Worm (Caenorhabditis elegans) whole organism, L3 larva: ENCODE results near the gene acs-1.

Experiments used
- nhr-12 ChIP-seq: fragments of 150-350 bp; optimal IDR thresholded peaks from 2 replicates; lab custom pipeline; 2014; ENCODE audit warnings: missing biosample characterization, missing genetic modification characterization
- nhr-23 ChIP-seq: fragments of 150-350 bp; optimal IDR thresholded peaks from 2 replicates; lab custom pipeline; 2014; ENCODE audit warnings: missing biosample characterization, missing genetic modification reagents, missing genetic modification characterization
- nhr-237 ChIP-seq: fragments of 150-350 bp; optimal IDR thresholded peaks from 2 replicates; lab custom pipeline; 2014; ENCODE audit warnings: missing biosample characterization, missing genetic modification characterization
- nhr-25 ChIP-seq: sonication (generic microtip); optimal IDR thresholded peaks from 2 replicates; lab custom pipeline; 2017; ENCODE audit warnings: missing biosample characterization, missing genetic modification characterization
- nhr-76 ChIP-seq: fragments of 150-350 bp; sonication (generic microtip); optimal IDR thresholded peaks from 5 replicates; lab custom pipeline; 2014; ENCODE audit warnings: missing biosample characterization, missing genetic modification characterization
- nhr-77 ChIP-seq: fragments of 150-350 bp; optimal IDR thresholded peaks from 2 replicates; lab custom pipeline; 2014; ENCODE audit warnings: missing biosample characterization, missing genetic modification characterization
- snpc-4 ChIP-seq: fragments of 150-350 bp; optimal IDR thresholded peaks from 2 replicates; lab custom pipeline; 2014; ENCODE audit warnings: missing biosample characterization, missing genetic modification characterization
- unc-62 ChIP-seq: fragments of 150-350 bp; sonication (generic microtip); optimal IDR thresholded peaks from 4 replicates; lab custom pipeline; 2014; ENCODE audit warnings: missing biosample characterization, missing genetic modification reagents, missing genetic modification characterization

DNA sequence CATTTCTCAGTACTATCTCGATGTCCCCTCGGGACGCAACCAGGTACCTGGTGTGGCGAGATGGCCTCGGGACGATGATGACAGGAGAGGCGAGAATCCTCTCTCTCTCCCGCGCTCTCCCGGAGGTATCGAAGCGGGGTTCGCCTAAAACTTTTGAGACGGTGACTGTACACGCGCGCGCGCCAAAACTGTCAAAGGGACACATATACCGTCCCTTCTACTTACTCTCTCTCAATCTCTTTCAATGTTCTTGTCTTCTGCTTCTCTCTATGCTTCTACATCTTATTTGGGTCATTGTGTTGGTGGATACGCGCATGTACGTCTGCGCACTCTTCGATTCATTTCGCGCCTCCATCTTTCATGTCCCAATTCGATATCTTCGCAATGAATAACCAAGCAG is 17.1 kb downstream of the acs-1 start:
- TF ChIP-seq unc-62 (GFP tag; lab: Kevin White, UChicago) = no peak
- TF ChIP-seq nhr-23 (tag; lab: Kevin White, UChicago) = peak; percentile 84
- no peak for TF ChIP-seq snpc-4 (tag; lab: Kevin White, UChicago)
- TF ChIP-seq nhr-237 = no peak
- no peak for TF ChIP-seq nhr-76 (tag; lab: Kevin White, UChicago)
- TF ChIP-seq nhr-25 = peak; percentile 65
- no peak for TF ChIP-seq nhr-12
- TF ChIP-seq nhr-77 (tag; lab: Kevin White, UChicago) = no peak
